Fruit fly (Drosophila melanogaster) whole organism, embryonic: ENCODE results near the gene CG6168.

ENCODE experiments used
- Bdp1 ChIP-seq: fragments of 200-800 bp; sonication (Bioruptor generic); optimal IDR thresholded peaks from 3 replicates; lab custom pipeline; 2016; ENCODE audit warnings: missing biosample characterization, missing genetic modification characterization
- Bgb ChIP-seq: fragments of 200-800 bp; sonication (Bioruptor generic); IDR thresholded peaks from 2 replicates; pipeline ENCODE4 v1.3.6; 2022; ENCODE audit warnings: missing biosample characterization, missing genetic modification characterization; ENCODE audit not compliant: partially characterized antibody
- CG11093 ChIP-seq: fragments of 200-800 bp; sonication (Bioruptor generic); IDR thresholded peaks from 3 replicates; pipeline ENCODE4 v1.3.6; 2022; ENCODE audit warnings: missing biosample characterization, missing genetic modification characterization
- CG11456 ChIP-seq: fragments of 200-800 bp; sonication (Bioruptor generic); IDR thresholded peaks from 3 replicates; pipeline ENCODE4 v1.3.6; 2022; ENCODE audit warnings: missing biosample characterization, missing genetic modification characterization
- CG11696 ChIP-seq: fragments of 200-800 bp; sonication (Bioruptor generic); IDR thresholded peaks from 2 replicates; pipeline ENCODE4 v1.3.6; 2022; ENCODE audit warnings: missing biosample characterization, missing genetic modification characterization
- CG12219 ChIP-seq: fragments of 200-800 bp; sonication (Bioruptor generic); optimal IDR thresholded peaks from 3 replicates; lab custom pipeline; 2018; ENCODE audit warnings: missing biosample characterization, mild to moderate bottlenecking, missing genetic modification characterization
- CG1233 ChIP-seq: fragments of 200-800 bp; sonication (Bioruptor generic); optimal IDR thresholded peaks from 4 replicates; lab custom pipeline; 2018; ENCODE audit warnings: missing biosample characterization, mild to moderate bottlenecking, missing genetic modification characterization
- CG13424 ChIP-seq: fragments of 200-800 bp; sonication (Bioruptor generic); optimal IDR thresholded peaks from 2 replicates; lab custom pipeline; 2019; ENCODE audit warnings: missing biosample characterization, mild to moderate bottlenecking, missing genetic modification characterization, moderate library complexity
- CG15269 ChIP-seq: fragments of 200-800 bp; sonication (Bioruptor generic); optimal IDR thresholded peaks from 2 replicates; lab custom pipeline; 2018; ENCODE audit warnings: missing biosample characterization, mild to moderate bottlenecking, missing genetic modification characterization, moderate library complexity
- CG1529 ChIP-seq: fragments of 200-800 bp; sonication (Bioruptor generic); optimal IDR thresholded peaks from 3 replicates; lab custom pipeline; 2018; ENCODE audit warnings: missing biosample characterization, missing genetic modification characterization
- CG17328 ChIP-seq: fragments of 200-800 bp; sonication (Bioruptor generic); IDR thresholded peaks from 2 replicates; pipeline ENCODE4 v1.3.6; 2022; ENCODE audit warnings: missing biosample characterization, missing genetic modification characterization
- CG17385 ChIP-seq: fragments of 200-800 bp; sonication (Bioruptor generic); optimal IDR thresholded peaks from 3 replicates; lab custom pipeline; 2018; ENCODE audit warnings: missing biosample characterization, mild to moderate bottlenecking, missing genetic modification characterization
- CG17829 ChIP-seq: fragments of 200-800 bp; optimal IDR thresholded peaks from 2 replicates; lab custom pipeline; 2019; ENCODE audit warnings: missing biosample characterization, mild to moderate bottlenecking, missing genetic modification characterization, moderate library complexity
- CG18619 ChIP-seq: fragments of 200-800 bp; sonication (Bioruptor generic); optimal IDR thresholded peaks from 3 replicates; lab custom pipeline; 2017; ENCODE audit warnings: missing biosample characterization, mild to moderate bottlenecking, missing genetic modification characterization
- CG2120 ChIP-seq: fragments of 200-800 bp; sonication (Bioruptor generic); optimal IDR thresholded peaks from 3 replicates; lab custom pipeline; 2016; ENCODE audit warnings: missing biosample characterization, missing genetic modification characterization
- CG2202 ChIP-seq: fragments of 200-800 bp; sonication (Bioruptor generic); optimal IDR thresholded peaks from 2 replicates; lab custom pipeline; 2018; ENCODE audit warnings: missing biosample characterization, mild to moderate bottlenecking, missing genetic modification characterization
- CG2678 ChIP-seq: fragments of 200-800 bp; sonication (Bioruptor generic); optimal IDR thresholded peaks from 3 replicates; lab custom pipeline; 2019; ENCODE audit warnings: missing biosample characterization, mild to moderate bottlenecking, missing genetic modification characterization, moderate library complexity
- CG32772 ChIP-seq: fragments of 200-800 bp; sonication (Bioruptor generic); IDR thresholded peaks from 2 replicates; pipeline ENCODE4 v1.3.6; 2022; ENCODE audit warnings: missing biosample characterization, missing genetic modification characterization
- CG6654 ChIP-seq: fragments of 200-800 bp; sonication (Bioruptor generic); optimal IDR thresholded peaks from 2 replicates; lab custom pipeline; 2017; ENCODE audit warnings: missing biosample characterization, mild to moderate bottlenecking, missing genetic modification characterization
- CG6689 ChIP-seq: fragments of 200-800 bp; sonication (Bioruptor generic); IDR thresholded peaks from 2 replicates; pipeline ENCODE4 v1.3.6; 2022; ENCODE audit warnings: missing biosample characterization, missing genetic modification characterization
- CG8924 ChIP-seq: fragments of 200-800 bp; optimal IDR thresholded peaks from 3 replicates; lab custom pipeline; 2019; ENCODE audit warnings: missing biosample characterization, mild to moderate bottlenecking, missing genetic modification characterization, moderate library complexity
- CG9932 ChIP-seq: fragments of 200-800 bp; sonication (Bioruptor generic); IDR thresholded peaks from 2 replicates; pipeline ENCODE4 v1.3.6; 2022; ENCODE audit warnings: missing biosample characterization, missing genetic modification characterization
- D ChIP-seq, 2 experiments: fragments of 200-800 bp in 1 of 2; fragments of >200 bp in 1 of 2; sonication (Bioruptor generic) in 1 of 2; optimal IDR thresholded peaks; 2 replicates in 1 of 2; 3 replicates in 1 of 2; lab custom pipeline; 2017; ENCODE audit warnings: mild to moderate bottlenecking in 1 of 2, missing biosample characterization in 1 of 2, missing genetic modification characterization in 1 of 2, missing genetic modification reagents in 1 of 2
- E2f1 ChIP-seq: fragments of 200-800 bp; sonication (Bioruptor generic); IDR thresholded peaks from 2 replicates; pipeline ENCODE4 v1.3.6; 2022; ENCODE audit warnings: missing biosample characterization, missing genetic modification characterization
- HLH3B ChIP-seq: fragments of 200-800 bp; sonication (Bioruptor generic); IDR thresholded peaks from 2 replicates; pipeline ENCODE4 v1.3.6; 2022; ENCODE audit warnings: missing biosample characterization, missing genetic modification characterization
- HLH54F ChIP-seq: fragments of 200-800 bp; sonication (Bioruptor generic); optimal IDR thresholded peaks from 3 replicates; lab custom pipeline; 2016; ENCODE audit warnings: missing biosample characterization, missing genetic modification characterization
- HmgD ChIP-seq: fragments of 200-800 bp; sonication (Bioruptor generic); optimal IDR thresholded peaks from 3 replicates; lab custom pipeline; 2016; ENCODE audit warnings: missing biosample characterization, missing genetic modification characterization
- MTF-1 ChIP-seq: fragments of 200-800 bp; sonication (Bioruptor generic); optimal IDR thresholded peaks from 2 replicates; lab custom pipeline; 2018; ENCODE audit warnings: missing biosample characterization, mild to moderate bottlenecking, missing genetic modification characterization, borderline replicate concordance
- Med ChIP-seq: fragments of 200-800 bp; sonication (Bioruptor generic); peaks from one replicate; lab custom pipeline; 2016; ENCODE audit warnings: missing biosample characterization, missing genetic modification characterization, mild to moderate bottlenecking, inconsistent platforms, moderate library complexity
- NC2β ChIP-seq: fragments of 200-800 bp; sonication (Bioruptor generic); optimal IDR thresholded peaks from 2 replicates; lab custom pipeline; 2016; ENCODE audit warnings: missing biosample characterization, missing genetic modification characterization
- NfI ChIP-seq: fragments of 200-800 bp; sonication (Bioruptor generic); optimal IDR thresholded peaks from 3 replicates; lab custom pipeline; 2018; ENCODE audit warnings: missing biosample characterization, mild to moderate bottlenecking, missing genetic modification characterization, moderate library complexity
- Oaz ChIP-seq: fragments of 200-800 bp; sonication (Bioruptor generic); IDR thresholded peaks from 2 replicates; pipeline ENCODE4 v1.3.6; 2022; ENCODE audit warnings: missing biosample characterization, missing genetic modification characterization
- PHDP ChIP-seq: fragments of 200-800 bp; sonication (Bioruptor generic); optimal IDR thresholded peaks from 3 replicates; lab custom pipeline; 2018; ENCODE audit warnings: missing biosample characterization, mild to moderate bottlenecking, missing genetic modification characterization, moderate library complexity
- Poxn ChIP-seq: fragments of 200-800 bp; sonication (Bioruptor generic); IDR thresholded peaks from 2 replicates; pipeline ENCODE4 v1.3.6; 2022; ENCODE audit warnings: missing biosample characterization, missing genetic modification characterization
- Rfx ChIP-seq: fragments of 200-800 bp; sonication (Bioruptor generic); IDR thresholded peaks from 2 replicates; pipeline ENCODE4 v1.3.6; 2022; ENCODE audit warnings: missing biosample characterization, missing genetic modification characterization
- Spps ChIP-seq: fragments of 200-800 bp; sonication (Bioruptor generic); optimal IDR thresholded peaks from 2 replicates; lab custom pipeline; 2018; ENCODE audit warnings: missing biosample characterization, mild to moderate bottlenecking, missing genetic modification characterization
- Xbp1 ChIP-seq: fragments of 200-800 bp; sonication (Bioruptor generic); optimal IDR thresholded peaks from 3 replicates; lab custom pipeline; 2016; ENCODE audit warnings: missing biosample characterization, mild to moderate bottlenecking, missing genetic modification characterization
- YL-1 ChIP-seq: fragments of 200-800 bp; sonication (Bioruptor generic); optimal IDR thresholded peaks from 3 replicates; lab custom pipeline; 2017; ENCODE audit warnings: missing biosample characterization, mild to moderate bottlenecking, missing genetic modification characterization
- ara ChIP-seq: fragments of 200-800 bp; sonication (Bioruptor generic); IDR thresholded peaks from 2 replicates; pipeline ENCODE4 v1.3.6; 2022; ENCODE audit warnings: missing biosample characterization, missing genetic modification characterization
- az2 ChIP-seq: fragments of 200-800 bp; sonication (Bioruptor generic); optimal IDR thresholded peaks from 3 replicates; lab custom pipeline; 2016; ENCODE audit warnings: missing biosample characterization, missing genetic modification characterization
- chm ChIP-seq: fragments of 200-800 bp; sonication (Bioruptor generic); IDR thresholded peaks from 2 replicates; pipeline ENCODE4 v1.3.6; 2022; ENCODE audit warnings: missing biosample characterization, missing genetic modification characterization
- dmrt99B ChIP-seq: fragments of 200-800 bp; sonication (Bioruptor generic); optimal IDR thresholded peaks from 2 replicates; lab custom pipeline; 2018; ENCODE audit warnings: missing biosample characterization, mild to moderate bottlenecking, missing genetic modification characterization, moderate library complexity
- eve ChIP-seq, 2 experiments: fragments of >200 bp; optimal IDR thresholded peaks; 2 replicates each; lab custom pipeline; 2017; ENCODE audit warnings: missing biosample characterization in 2 of 2, missing genetic modification characterization in 2 of 2
- gce ChIP-seq: fragments of 200-800 bp; sonication (Bioruptor generic); IDR thresholded peaks from 3 replicates; pipeline ENCODE4 v1.3.6; 2022; ENCODE audit warnings: missing biosample characterization, missing genetic modification characterization
- gfzf ChIP-seq: fragments of 200-800 bp; sonication (Bioruptor generic); optimal IDR thresholded peaks from 2 replicates; lab custom pipeline; 2016; ENCODE audit warnings: missing biosample characterization, mild to moderate bottlenecking, missing genetic modification characterization, moderate library complexity
- luna ChIP-seq: fragments of 200-800 bp; sonication (Bioruptor generic); optimal IDR thresholded peaks from 2 replicates; lab custom pipeline; 2016; ENCODE audit warnings: missing biosample characterization, missing genetic modification characterization
- maf-S ChIP-seq: fragments of 200-800 bp; sonication (Bioruptor generic); optimal IDR thresholded peaks from 2 replicates; lab custom pipeline; 2016; ENCODE audit warnings: missing biosample characterization, missing genetic modification characterization
- onecut ChIP-seq: fragments of 200-800 bp; sonication (Bioruptor generic); IDR thresholded peaks from 2 replicates; pipeline ENCODE4 v1.3.6; 2022; ENCODE audit warnings: missing biosample characterization, missing genetic modification characterization
- tgo ChIP-seq: fragments of 200-800 bp; sonication (Bioruptor generic); IDR thresholded peaks from 3 replicates; pipeline ENCODE4 v1.3.6; 2022; ENCODE audit warnings: missing biosample characterization, missing genetic modification characterization
- vvl ChIP-seq: fragments of 200-800 bp; sonication (Bioruptor generic); IDR thresholded peaks from 2 replicates; pipeline ENCODE4 v1.3.6; 2022; ENCODE audit warnings: missing biosample characterization, missing genetic modification characterization
- yki ChIP-seq: fragments of >200 bp; optimal IDR thresholded peaks from 3 replicates; lab custom pipeline; 2018

CG6168 gene

DNA sequence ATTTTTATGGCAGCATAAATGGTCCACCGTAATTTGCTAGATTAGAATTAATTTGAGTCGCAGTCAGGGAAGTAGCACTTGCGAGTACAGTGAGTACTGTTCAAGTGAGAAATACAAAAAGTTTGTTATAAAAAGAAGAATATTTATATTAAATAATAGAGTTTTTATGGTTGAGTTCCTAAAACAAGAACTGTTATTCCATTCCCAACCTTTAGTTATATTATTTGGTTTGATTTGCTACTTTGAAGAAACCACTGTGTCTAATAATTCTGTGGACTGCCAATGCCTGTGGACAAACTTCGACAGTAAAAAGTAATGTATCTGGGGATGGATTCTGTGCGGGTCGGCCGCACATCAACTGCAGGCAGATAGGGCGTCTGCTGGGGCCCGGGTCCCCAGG is 46.3 kb upstream of the CG6168 start (continued):
- TF ChIP-seq yki (lab: Kevin White, UChicago) (no peak), CG15269 (tag; lab: Kevin White, UChicago) (peak; percentile 2), onecut (GFP tag; lab: Robert Waterston, UW) (peak; percentile 7; the same call in 1 of the 2 replicates), CG13424 (tag; lab: Kevin White, UChicago) (peak; percentile 28), chm (GFP tag; lab: Robert Waterston, UW) (peak; percentile 50; the same call in 1 of the 2 replicates), CG1529 (GFP tag; lab: Kevin White, UChicago) (no peak), NC2β (no peak), eve (GFP tag; optimal IDR thresholded peaks at IDR 0.05; lab: Kevin White, UChicago) (peak in 1 of 2 experiments; percentile 50), MTF-1 (GFP tag; lab: Kevin White, UChicago) (no peak), CG9932 (GFP tag; lab: Robert Waterston, UW) (peak; percentile 36), ara (GFP tag; lab: Robert Waterston, UW) (peak; percentile 34; the same call in 1 of the 2 replicates), az2 (GFP tag; lab: Kevin White, UChicago) (no peak), tgo (GFP tag; lab: Robert Waterston, UW) (peak; percentile 60), CG17829 (peak; percentile 29), HLH54F (GFP tag; lab: Kevin White, UChicago) (no peak), CG17385 (GFP tag; lab: Kevin White, UChicago) (peak; percentile 30), CG6654 (no peak), CG2120 (GFP tag; lab: Kevin White, UChicago) (peak; percentile 18), E2f1 (GFP tag; lab: Robert Waterston, UW) (0 out of 2 replicates have a peak, but pooled peaks have one; percentile 17), NfI (GFP tag; lab: Kevin White, UChicago) (no peak), Med (GFP tag; lab: Kevin White, UChicago) (peak; percentile 74), gce (GFP tag; lab: Robert Waterston, UW) (0 out of 3 replicates have a peak, but pooled peaks have one; percentile 14), Spps (tag; lab: Kevin White, UChicago) (no peak), dmrt99B (tag; lab: Kevin White, UChicago) (peak; percentile 59), CG2202 (no peak), D (optimal IDR thresholded peaks at IDR 0.05; lab: Kevin White, UChicago) (no peak), D (GFP tag; optimal IDR thresholded peaks at IDR 0.05; lab: Kevin White, UChicago) (no peak), vvl (GFP tag; lab: Robert Waterston, UW) (peak; percentile 21), CG6689 (GFP tag; lab: Robert Waterston, UW) (0 out of 2 replicates have a peak, but pooled peaks have one; percentile 34), CG2678 (tag; lab: Kevin White, UChicago) (peak; percentile 69), Bgb (GFP tag; lab: Robert Waterston, UW) (no peak), Bdp1 (GFP tag; lab: Kevin White, UChicago) (no peak), CG18619 (GFP tag; lab: Kevin White, UChicago) (no peak), luna (GFP tag; lab: Kevin White, UChicago) (no peak), CG11093 (GFP tag; lab: Robert Waterston, UW) (no peak), Xbp1 (peak; percentile 4), maf-S (no peak), Poxn (no peak), CG32772 (GFP tag; lab: Robert Waterston, UW) (peak; percentile 38), PHDP (tag; lab: Kevin White, UChicago) (peak; percentile 20), CG8924 (tag; lab: Kevin White, UChicago) (peak; percentile 17), HmgD (no peak), CG12219 (GFP tag; lab: Kevin White, UChicago) (no peak), CG17328 (GFP tag; lab: Robert Waterston, UW) (peak; percentile 47; the same call in 1 of the 2 replicates), Rfx (GFP tag; lab: Robert Waterston, UW) (peak; percentile 54; the same call in 1 of the 2 replicates), CG11456 (GFP tag; lab: Robert Waterston, UW) (no peak), YL-1 (GFP tag; lab: Kevin White, UChicago) (no peak), HLH3B (GFP tag; lab: Robert Waterston, UW) (peak; percentile 28; the same call in 1 of the 2 replicates), CG1233 (GFP tag; lab: Kevin White, UChicago) (no peak), CG11696 (GFP tag; lab: Robert Waterston, UW) (no peak), Oaz (no peak), gfzf (no peak)
